Fruit fly (Drosophila melanogaster) whole organism, embryonic: Measurements from ENCODE around the gene kz.
A peak's percentile ranks its signal among the peaks of the same experiment; 100 is the strongest.

ENCODE experiments used
- C15 ChIP-seq: fragments of 200-800 bp; sonication (Bioruptor generic); IDR thresholded peaks from 3 replicates; pipeline ENCODE4 v1.3.6; 2022; ENCODE audit warnings: missing biosample characterization, missing genetic modification characterization
- CG10267 ChIP-seq: fragments of 200-800 bp; sonication (Bioruptor generic); optimal IDR thresholded peaks from 2 replicates; lab custom pipeline; 2018; ENCODE audit warnings: missing biosample characterization, mild to moderate bottlenecking, missing genetic modification characterization, moderate library complexity
- CG10274 ChIP-seq: fragments of 200-800 bp; sonication (Bioruptor generic); optimal IDR thresholded peaks from 3 replicates; lab custom pipeline; 2017; ENCODE audit warnings: missing biosample characterization, mild to moderate bottlenecking, missing genetic modification characterization
- CG1233 ChIP-seq: fragments of 200-800 bp; sonication (Bioruptor generic); optimal IDR thresholded peaks from 4 replicates; lab custom pipeline; 2018; ENCODE audit warnings: missing biosample characterization, mild to moderate bottlenecking, missing genetic modification characterization
- CG13624 ChIP-seq: fragments of 200-800 bp; sonication (Bioruptor generic); optimal IDR thresholded peaks from 2 replicates; lab custom pipeline; 2016; ENCODE audit warnings: missing biosample characterization, missing genetic modification characterization
- CG14050 ChIP-seq: fragments of 200-800 bp; sonication (Bioruptor generic); IDR thresholded peaks from 3 replicates; pipeline ENCODE4 v1.3.6; 2022; ENCODE audit warnings: missing biosample characterization, missing genetic modification characterization
- CG16813 ChIP-seq: fragments of 200-800 bp; sonication (Bioruptor generic); IDR thresholded peaks from 3 replicates; pipeline ENCODE4 v1.3.6; 2022; ENCODE audit warnings: missing biosample characterization, missing genetic modification characterization; ENCODE audit not compliant: partially characterized antibody
- CG16815 ChIP-seq: fragments of 200-800 bp; sonication (Bioruptor generic); optimal IDR thresholded peaks from 3 replicates; lab custom pipeline; 2017; ENCODE audit warnings: missing biosample characterization, mild to moderate bottlenecking, missing genetic modification characterization
- CG17912 ChIP-seq: fragments of 200-800 bp; sonication (Bioruptor generic); optimal IDR thresholded peaks from 2 replicates; lab custom pipeline; 2018; ENCODE audit warnings: missing biosample characterization, mild to moderate bottlenecking, missing genetic modification characterization
- CG31441 ChIP-seq: fragments of 200-800 bp; sonication (Bioruptor generic); IDR thresholded peaks from 2 replicates; pipeline ENCODE4 v1.3.6; 2022; ENCODE audit warnings: missing biosample characterization, missing genetic modification characterization
- CG34422 ChIP-seq: fragments of 200-800 bp; sonication (Bioruptor generic); IDR thresholded peaks from 3 replicates; pipeline ENCODE4 v1.3.6; 2022; ENCODE audit warnings: missing biosample characterization, missing genetic modification characterization
- CG3838 ChIP-seq: fragments of 200-800 bp; sonication (Bioruptor generic); optimal IDR thresholded peaks from 3 replicates; lab custom pipeline; 2016; ENCODE audit warnings: missing biosample characterization, missing genetic modification characterization
- CG4617 ChIP-seq: fragments of 200-800 bp; sonication (Bioruptor generic); optimal IDR thresholded peaks from 3 replicates; lab custom pipeline; 2016; ENCODE audit warnings: missing biosample characterization, missing genetic modification characterization, borderline replicate concordance
- CG7745 ChIP-seq: fragments of 200-800 bp; sonication (Bioruptor generic); optimal IDR thresholded peaks from 2 replicates; lab custom pipeline; 2018; ENCODE audit warnings: missing biosample characterization, mild to moderate bottlenecking, missing genetic modification characterization, moderate library complexity
- CG7963 ChIP-seq: fragments of 200-800 bp; sonication (Bioruptor generic); IDR thresholded peaks from 3 replicates; pipeline ENCODE4 v1.3.6; 2022; ENCODE audit warnings: missing biosample characterization, missing genetic modification characterization; ENCODE audit not compliant: partially characterized antibody
- CG8089 ChIP-seq: fragments of 200-800 bp; sonication (Bioruptor generic); optimal IDR thresholded peaks from 3 replicates; lab custom pipeline; 2016; ENCODE audit warnings: missing biosample characterization, missing genetic modification characterization
- CG8388 ChIP-seq: fragments of 200-800 bp; sonication (Bioruptor generic); optimal IDR thresholded peaks from 2 replicates; lab custom pipeline; 2019; ENCODE audit warnings: missing biosample characterization, mild to moderate bottlenecking, missing genetic modification characterization, moderate library complexity
- CG9215 ChIP-seq: fragments of 200-800 bp; sonication (Bioruptor generic); IDR thresholded peaks from 2 replicates; pipeline ENCODE4 v1.3.6; 2022; ENCODE audit warnings: missing biosample characterization, missing genetic modification characterization
- CG9817 ChIP-seq: fragments of 200-800 bp; sonication (Bioruptor generic); optimal IDR thresholded peaks from 2 replicates; lab custom pipeline; 2018; ENCODE audit warnings: missing biosample characterization, mild to moderate bottlenecking, missing genetic modification characterization, moderate library complexity
- Dll ChIP-seq: fragments of 200-800 bp; sonication (Bioruptor generic); IDR thresholded peaks from 4 replicates; pipeline ENCODE4 v1.3.6; 2022; ENCODE audit warnings: missing biosample characterization, missing genetic modification characterization; ENCODE audit not compliant: partially characterized antibody
- Doc2 ChIP-seq: fragments of 200-800 bp; sonication (Bioruptor generic); IDR thresholded peaks from 2 replicates; pipeline ENCODE4 v1.3.6; 2022; ENCODE audit warnings: missing biosample characterization, missing genetic modification characterization
- HLH4C ChIP-seq: fragments of 200-800 bp; sonication (Bioruptor generic); IDR thresholded peaks from 3 replicates; pipeline ENCODE4 v1.3.6; 2022; ENCODE audit warnings: missing biosample characterization, missing genetic modification characterization; ENCODE audit not compliant: partially characterized antibody
- HLHmδ ChIP-seq: fragments of 200-800 bp; sonication (Bioruptor generic); optimal IDR thresholded peaks from 2 replicates; lab custom pipeline; 2018; ENCODE audit warnings: missing biosample characterization, mild to moderate bottlenecking, missing genetic modification characterization, moderate library complexity
- HmgD ChIP-seq: fragments of 200-800 bp; sonication (Bioruptor generic); optimal IDR thresholded peaks from 3 replicates; lab custom pipeline; 2016; ENCODE audit warnings: missing biosample characterization, missing genetic modification characterization
- Hr78 ChIP-seq, 2 experiments: fragments of 200-800 bp in 1 of 2; fragments of >200 bp in 1 of 2; sonication (Bioruptor generic) in 1 of 2; optimal IDR thresholded peaks; 2 replicates each; lab custom pipeline; 2017 to 2019; ENCODE audit warnings: missing biosample characterization in 2 of 2, missing genetic modification characterization in 2 of 2, mild to moderate bottlenecking in 1 of 2, moderate library complexity in 1 of 2
- Oaz ChIP-seq: fragments of 200-800 bp; sonication (Bioruptor generic); IDR thresholded peaks from 2 replicates; pipeline ENCODE4 v1.3.6; 2022; ENCODE audit warnings: missing biosample characterization, missing genetic modification characterization
- Rfx ChIP-seq: fragments of 200-800 bp; sonication (Bioruptor generic); IDR thresholded peaks from 2 replicates; pipeline ENCODE4 v1.3.6; 2022; ENCODE audit warnings: missing biosample characterization, missing genetic modification characterization
- Rx ChIP-seq: fragments of 200-800 bp; sonication (Bioruptor generic); IDR thresholded peaks from 2 replicates; pipeline ENCODE4 v1.3.6; 2022; ENCODE audit warnings: missing biosample characterization, missing genetic modification characterization
- Scr ChIP-seq: fragments of 200-800 bp; sonication (Bioruptor generic); IDR thresholded peaks from 2 replicates; pipeline ENCODE4 v1.3.6; 2022; ENCODE audit warnings: missing biosample characterization, missing genetic modification characterization; ENCODE audit not compliant: partially characterized antibody
- Xbp1 ChIP-seq: fragments of 200-800 bp; sonication (Bioruptor generic); optimal IDR thresholded peaks from 3 replicates; lab custom pipeline; 2016; ENCODE audit warnings: missing biosample characterization, mild to moderate bottlenecking, missing genetic modification characterization
- btn ChIP-seq: fragments of 200-800 bp; sonication (Bioruptor generic); optimal IDR thresholded peaks from 2 replicates; lab custom pipeline; 2016; ENCODE audit warnings: missing biosample characterization, missing genetic modification characterization
- chif ChIP-seq, 2 experiments: fragments of 200-800 bp; sonication (Bioruptor generic); optimal IDR thresholded peaks; 3 replicates each; lab custom pipeline; 2016; ENCODE audit warnings: missing biosample characterization in 2 of 2, missing genetic modification characterization in 2 of 2
- crp ChIP-seq, 2 experiments: fragments of 200-800 bp; sonication (Bioruptor generic); optimal IDR thresholded peaks; 2 replicates in 1 of 2; 3 replicates in 1 of 2; lab custom pipeline; 2017; ENCODE audit warnings: missing biosample characterization in 2 of 2, missing genetic modification characterization in 2 of 2, mild to moderate bottlenecking in 1 of 2, moderate library complexity in 1 of 2
- dm ChIP-seq: fragments of 200-800 bp; sonication (Bioruptor generic); optimal IDR thresholded peaks from 3 replicates; lab custom pipeline; 2016; ENCODE audit warnings: missing biosample characterization, missing genetic modification characterization
- dpn ChIP-seq, 2 experiments: fragments of 200-800 bp; sonication (Bioruptor generic); optimal IDR thresholded peaks; 3 replicates each; lab custom pipeline; 2016; ENCODE audit warnings: missing biosample characterization in 2 of 2, missing genetic modification characterization in 2 of 2
- hkb ChIP-seq, 2 experiments: fragments of 200-800 bp in 1 of 2; fragments of >200 bp in 1 of 2; sonication (Bioruptor generic) in 1 of 2; IDR thresholded peaks in 1 of 2; optimal IDR thresholded peaks in 1 of 2; 2 replicates each; pipeline versions ENCODE4 v1.3.6 to Lab custom; 2017 to 2022; ENCODE audit warnings: missing biosample characterization in 1 of 2, missing genetic modification characterization in 1 of 2
- jing ChIP-seq: fragments of 200-800 bp; sonication (Bioruptor generic); optimal IDR thresholded peaks from 2 replicates; lab custom pipeline; 2018; ENCODE audit warnings: missing biosample characterization, mild to moderate bottlenecking, missing genetic modification characterization
- nau ChIP-seq: fragments of 200-800 bp; sonication (Bioruptor generic); optimal IDR thresholded peaks from 3 replicates; lab custom pipeline; 2017; ENCODE audit warnings: missing biosample characterization, mild to moderate bottlenecking, missing genetic modification characterization, missing genetic modification reagents
- pan ChIP-seq, 4 experiments: fragments of >200 bp in 3 of 4; fragments of 200-800 bp in 1 of 4; sonication (Bioruptor generic) in 1 of 4; optimal IDR thresholded peaks in 3 of 4; IDR thresholded peaks in 1 of 4; 2 replicates each; pipeline versions ENCODE4 v1.3.6 to Lab custom; 2017 to 2022; ENCODE audit warnings: missing biosample characterization in 2 of 4, missing genetic modification characterization in 2 of 4, mixed read lengths in 1 of 4
- pfk ChIP-seq: fragments of 200-800 bp; sonication (Bioruptor generic); optimal IDR thresholded peaks from 2 replicates; lab custom pipeline; 2018; ENCODE audit warnings: missing biosample characterization, mild to moderate bottlenecking, missing genetic modification characterization, moderate library complexity
- prd ChIP-seq, 3 experiments: fragments of >200 bp in 2 of 3; fragments of 200-800 bp in 1 of 3; sonication (Bioruptor generic) in 1 of 3; optimal IDR thresholded peaks in 2 of 3; IDR thresholded peaks in 1 of 3; 2 replicates in 2 of 3; 3 replicates in 1 of 3; pipeline versions ENCODE4 v1.3.6 to Lab custom; 2017 to 2022; ENCODE audit warnings: missing biosample characterization in 1 of 3, missing genetic modification characterization in 1 of 3
- row ChIP-seq: fragments of 200-800 bp; sonication (Bioruptor generic); IDR thresholded peaks from 3 replicates; pipeline ENCODE4 v1.3.6; 2022; ENCODE audit warnings: missing biosample characterization, missing genetic modification characterization
- schlank ChIP-seq: fragments of 200-800 bp; sonication (Bioruptor generic); optimal IDR thresholded peaks from 2 replicates; lab custom pipeline; 2018; ENCODE audit warnings: missing biosample characterization, mild to moderate bottlenecking, missing genetic modification characterization
- scrt ChIP-seq: fragments of 200-800 bp; sonication (Bioruptor generic); optimal IDR thresholded peaks from 2 replicates; lab custom pipeline; 2018; ENCODE audit warnings: missing biosample characterization, mild to moderate bottlenecking, missing genetic modification characterization, moderate library complexity
- slp2 ChIP-seq: fragments of 200-800 bp; sonication (Bioruptor generic); optimal IDR thresholded peaks from 2 replicates; lab custom pipeline; 2016; ENCODE audit warnings: missing biosample characterization, missing genetic modification characterization
- sr ChIP-seq: fragments of 200-800 bp; sonication (Bioruptor generic); IDR thresholded peaks from 3 replicates; pipeline ENCODE4 v1.3.6; 2022; ENCODE audit warnings: missing biosample characterization, missing genetic modification characterization
- trh ChIP-seq: fragments of 200-800 bp; sonication (Bioruptor generic); optimal IDR thresholded peaks from 2 replicates; lab custom pipeline; 2016; ENCODE audit warnings: missing biosample characterization, missing genetic modification characterization
- ttk ChIP-seq: fragments of 200-800 bp; sonication (Bioruptor generic); IDR thresholded peaks from 2 replicates; pipeline ENCODE4 v2.1.2; 2022; ENCODE audit warnings: missing biosample characterization, missing genetic modification characterization
- zf30C ChIP-seq: fragments of 200-800 bp; sonication (Bioruptor generic); optimal IDR thresholded peaks from 3 replicates; lab custom pipeline; 2018; ENCODE audit warnings: missing biosample characterization, mild to moderate bottlenecking, missing genetic modification characterization

The kz gene

dm6 chrX:2241842-2242241, at the start of gene kz (continued):
- TF ChIP-seq CG17912 (GFP tag; lab: Kevin White, UChicago) (no peak), HmgD (GFP tag; lab: Kevin White, UChicago) (peak; percentile 30), HLHmδ (no peak), Scr (GFP tag; lab: Robert Waterston, UW) (peak; percentile 85), zf30C (GFP tag; lab: Kevin White, UChicago) (no peak), CG14050 (GFP tag; lab: Robert Waterston, UW) (no peak), trh (GFP tag; lab: Kevin White, UChicago) (no peak), CG13624 (no peak), chif (GFP tag; optimal IDR thresholded peaks at IDR 0.05; lab: Kevin White, UChicago) (no peak), CG8089 (GFP tag; lab: Kevin White, UChicago) (no peak), dm (GFP tag; lab: Kevin White, UChicago) (peak; percentile 92), CG16815 (GFP tag; lab: Kevin White, UChicago) (no peak), CG31441 (GFP tag; lab: Robert Waterston, UW) (no peak), CG10267 (tag; lab: Kevin White, UChicago) (no peak), Oaz (GFP tag; lab: Robert Waterston, UW) (no peak), scrt (GFP tag; lab: Kevin White, UChicago) (no peak), CG7963 (GFP tag; lab: Robert Waterston, UW) (peak; percentile 98), Rx (no peak), pfk (GFP tag; lab: Kevin White, UChicago) (no peak), nau (GFP tag; lab: Kevin White, UChicago) (no peak), CG16813 (GFP tag; lab: Robert Waterston, UW) (peak; percentile 93), CG3838 (no peak), jing (no peak), CG7745 (tag; lab: Kevin White, UChicago) (no peak), btn (GFP tag; lab: Kevin White, UChicago) (no peak), C15 (GFP tag; lab: Robert Waterston, UW) (no peak), HLH4C (GFP tag; lab: Robert Waterston, UW) (peak; percentile 99), Rfx (GFP tag; lab: Robert Waterston, UW) (no peak), dpn (GFP tag; optimal IDR thresholded peaks at IDR 0.05; lab: Kevin White, UChicago) (no peak), slp2 (GFP tag; lab: Kevin White, UChicago) (no peak), ttk (GFP tag; lab: Robert Waterston, UW) (no peak), CG34422 (GFP tag; lab: Robert Waterston, UW) (0 out of 3 replicates have a peak, but pooled peaks have one; percentile 17), CG8388 (GFP tag; lab: Kevin White, UChicago) (no peak), row (GFP tag; lab: Robert Waterston, UW) (peak; percentile 57; the same call in 1 of the 3 replicates), Dll (GFP tag; lab: Robert Waterston, UW) (peak; percentile 77), Hr78 (GFP tag; optimal IDR thresholded peaks at IDR 0.05; lab: Kevin White, UChicago) (no peak), hkb (optimal IDR thresholded peaks at IDR 0.05; lab: Kevin White, UChicago) (no peak), hkb (GFP tag; IDR thresholded peaks at IDR 0.05; lab: Robert Waterston, UW) (no peak), crp (GFP tag; optimal IDR thresholded peaks at IDR 0.05; lab: Kevin White, UChicago) (peak in 1 of 2 experiments; percentile 25), CG9817 (tag; lab: Kevin White, UChicago) (no peak), schlank (tag; lab: Kevin White, UChicago) (no peak), Doc2 (GFP tag; lab: Robert Waterston, UW) (no peak), pan (optimal IDR thresholded peaks at IDR 0.05; lab: Kevin White, UChicago) (no peak), pan (GFP tag; optimal IDR thresholded peaks at IDR 0.05 in 1 of 2, IDR thresholded peaks at IDR 0.05 in 1 of 2) (no peak), CG9215 (GFP tag; lab: Robert Waterston, UW) (no peak), CG10274 (GFP tag; lab: Kevin White, UChicago) (no peak), Xbp1 (GFP tag; lab: Kevin White, UChicago) (no peak), prd (optimal IDR thresholded peaks at IDR 0.05; lab: Kevin White, UChicago) (no peak), prd (GFP tag; IDR thresholded peaks at IDR 0.05; lab: Robert Waterston, UW) (no peak), CG1233 (GFP tag; lab: Kevin White, UChicago) (no peak), sr (GFP tag; lab: Robert Waterston, UW) (no peak), CG4617 (GFP tag; lab: Kevin White, UChicago) (peak; percentile 68)
